Fruit fly (Drosophila melanogaster) whole organism, embryonic: ENCODE measurements around the gene Ada1-1.
A peak's percentile ranks its signal among the peaks of the same experiment; 100 is the strongest.

Experiments
- CG10959 ChIP-seq: fragments of 200-800 bp; sonication (Bioruptor generic); IDR thresholded peaks from 2 replicates; pipeline ENCODE4 v1.3.6; 2022; ENCODE audit warnings: missing biosample characterization, missing genetic modification characterization
- CG13123 ChIP-seq: fragments of 200-800 bp; sonication (Bioruptor generic); optimal IDR thresholded peaks from 2 replicates; lab custom pipeline; 2016; ENCODE audit warnings: missing biosample characterization, missing genetic modification characterization
- CG13775 ChIP-seq: fragments of 200-800 bp; sonication (Bioruptor generic); optimal IDR thresholded peaks from 3 replicates; lab custom pipeline; 2017; ENCODE audit warnings: missing biosample characterization, mild to moderate bottlenecking, missing genetic modification characterization
- CG14441 ChIP-seq: fragments of 200-800 bp; sonication (Bioruptor generic); IDR thresholded peaks from 2 replicates; pipeline ENCODE4 v1.3.6; 2022; ENCODE audit warnings: missing biosample characterization, missing genetic modification characterization
- CG1602 ChIP-seq: fragments of 200-800 bp; sonication (Bioruptor generic); optimal IDR thresholded peaks from 3 replicates; lab custom pipeline; 2016; ENCODE audit warnings: missing biosample characterization, missing genetic modification characterization
- CG17612 ChIP-seq: fragments of 200-800 bp; sonication (Bioruptor generic); IDR thresholded peaks from 2 replicates; pipeline ENCODE4 v1.3.6; 2022; ENCODE audit warnings: missing biosample characterization, missing genetic modification characterization
- CG18764 ChIP-seq: fragments of 200-800 bp; sonication (Bioruptor generic); optimal IDR thresholded peaks from 3 replicates; lab custom pipeline; 2016; ENCODE audit warnings: missing biosample characterization, missing genetic modification characterization
- CG2116 ChIP-seq: fragments of 200-800 bp; sonication (Bioruptor generic); optimal IDR thresholded peaks from 3 replicates; lab custom pipeline; 2018; ENCODE audit warnings: missing biosample characterization, mild to moderate bottlenecking, missing genetic modification characterization
- CG2889 ChIP-seq: fragments of 200-800 bp; sonication (Bioruptor generic); IDR thresholded peaks from 3 replicates; pipeline ENCODE4 v1.3.6; 2022; ENCODE audit warnings: missing biosample characterization, missing genetic modification characterization
- CG6854 ChIP-seq: fragments of 200-800 bp; sonication (Bioruptor generic); optimal IDR thresholded peaks from 3 replicates; lab custom pipeline; 2017; ENCODE audit warnings: missing biosample characterization, mild to moderate bottlenecking, missing genetic modification characterization
- CG7786 ChIP-seq: fragments of 200-800 bp; sonication (Bioruptor generic); optimal IDR thresholded peaks from 2 replicates; lab custom pipeline; 2016; ENCODE audit warnings: missing biosample characterization, missing genetic modification characterization
- CG7963 ChIP-seq: fragments of 200-800 bp; sonication (Bioruptor generic); IDR thresholded peaks from 3 replicates; pipeline ENCODE4 v1.3.6; 2022; ENCODE audit warnings: missing biosample characterization, missing genetic modification characterization; ENCODE audit not compliant: partially characterized antibody
- CG7987 ChIP-seq: fragments of 200-800 bp; sonication (Bioruptor generic); optimal IDR thresholded peaks from 2 replicates; lab custom pipeline; 2018; ENCODE audit warnings: missing biosample characterization, mild to moderate bottlenecking, missing genetic modification characterization, moderate library complexity
- CG8478 ChIP-seq: fragments of >200 bp; optimal IDR thresholded peaks from 2 replicates; lab custom pipeline; 2018
- Deaf1 ChIP-seq: fragments of 200-800 bp; optimal IDR thresholded peaks from 3 replicates; lab custom pipeline; 2019; ENCODE audit warnings: missing biosample characterization, mild to moderate bottlenecking, missing genetic modification characterization, moderate library complexity
- Ets97D ChIP-seq: fragments of 200-800 bp; sonication (Bioruptor generic); optimal IDR thresholded peaks from 3 replicates; lab custom pipeline; 2016; ENCODE audit warnings: missing biosample characterization, missing genetic modification characterization
- Fer3 ChIP-seq: fragments of 200-800 bp; sonication (Bioruptor generic); optimal IDR thresholded peaks from 2 replicates; lab custom pipeline; 2018; ENCODE audit warnings: missing biosample characterization, mild to moderate bottlenecking, missing genetic modification characterization, moderate library complexity
- Gsc ChIP-seq: fragments of 200-800 bp; sonication (Bioruptor generic); IDR thresholded peaks from 2 replicates; pipeline ENCODE4 v1.3.6; 2022; ENCODE audit warnings: missing biosample characterization, missing genetic modification characterization
- Hey ChIP-seq: fragments of 200-800 bp; sonication (Bioruptor generic); optimal IDR thresholded peaks from 3 replicates; lab custom pipeline; 2018; ENCODE audit warnings: missing biosample characterization, mild to moderate bottlenecking, missing genetic modification characterization
- Hr3 ChIP-seq: fragments of 200-800 bp; sonication (Bioruptor generic); optimal IDR thresholded peaks from 3 replicates; lab custom pipeline; 2016; ENCODE audit warnings: missing biosample characterization, missing genetic modification characterization
- Hr78 ChIP-seq, 2 experiments: fragments of 200-800 bp in 1 of 2; fragments of >200 bp in 1 of 2; sonication (Bioruptor generic) in 1 of 2; optimal IDR thresholded peaks; 2 replicates each; lab custom pipeline; 2017 to 2019; ENCODE audit warnings: missing biosample characterization in 2 of 2, missing genetic modification characterization in 2 of 2, mild to moderate bottlenecking in 1 of 2, moderate library complexity in 1 of 2
- Lhr ChIP-seq: fragments of 200-800 bp; sonication (Bioruptor generic); optimal IDR thresholded peaks from 3 replicates; lab custom pipeline; 2017; ENCODE audit warnings: mild to moderate bottlenecking, missing biosample characterization, missing genetic modification reagents, missing genetic modification characterization
- Mrtf ChIP-seq: fragments of 200-800 bp; sonication (Bioruptor generic); IDR thresholded peaks from 3 replicates; pipeline ENCODE4 v1.3.6; 2022; ENCODE audit warnings: missing biosample characterization, missing genetic modification characterization
- NK7.1 ChIP-seq: fragments of 200-800 bp; sonication (Bioruptor generic); optimal IDR thresholded peaks from 3 replicates; lab custom pipeline; 2016; ENCODE audit warnings: missing biosample characterization, missing genetic modification characterization
- NfI ChIP-seq: fragments of 200-800 bp; sonication (Bioruptor generic); optimal IDR thresholded peaks from 3 replicates; lab custom pipeline; 2018; ENCODE audit warnings: missing biosample characterization, mild to moderate bottlenecking, missing genetic modification characterization, moderate library complexity
- Optix ChIP-seq: fragments of 200-800 bp; sonication (Bioruptor generic); IDR thresholded peaks from 3 replicates; pipeline ENCODE4 v1.3.6; 2022; ENCODE audit warnings: missing biosample characterization, missing genetic modification characterization
- Ptx1 ChIP-seq: fragments of 200-800 bp; sonication (Bioruptor generic); IDR thresholded peaks from 2 replicates; pipeline ENCODE4 v1.3.6; 2022; ENCODE audit warnings: missing biosample characterization, missing genetic modification characterization
- Stat92E ChIP-seq, 3 experiments: fragments of >200 bp in 2 of 3; fragments of 200-800 bp in 1 of 3; sonication (Bioruptor generic) in 1 of 3; optimal IDR thresholded peaks; 2 replicates each; lab custom pipeline; 2017 to 2019; ENCODE audit warnings: missing biosample characterization in 3 of 3, missing genetic modification characterization in 3 of 3, mild to moderate bottlenecking in 1 of 3, moderate library complexity in 1 of 3
- TFAM ChIP-seq: fragments of 200-800 bp; sonication (Bioruptor generic); optimal IDR thresholded peaks from 2 replicates; lab custom pipeline; 2017; ENCODE audit warnings: missing biosample characterization, missing genetic modification characterization, inconsistent platforms
- bsh ChIP-seq, 2 experiments: fragments of 200-800 bp; sonication (Bioruptor generic); optimal IDR thresholded peaks; 2 replicates each; lab custom pipeline; 2017 to 2018; ENCODE audit warnings: mild to moderate bottlenecking in 2 of 2, missing biosample characterization in 2 of 2, missing genetic modification characterization in 2 of 2, moderate library complexity in 1 of 2
- cg ChIP-seq: fragments of 200-800 bp; sonication (Bioruptor generic); optimal IDR thresholded peaks from 3 replicates; lab custom pipeline; 2019; ENCODE audit warnings: missing biosample characterization, mild to moderate bottlenecking, missing genetic modification characterization, moderate library complexity
- cwo ChIP-seq: fragments of 200-800 bp; sonication (Bioruptor generic); optimal IDR thresholded peaks from 3 replicates; lab custom pipeline; 2017; ENCODE audit warnings: missing biosample characterization, missing genetic modification characterization, mild to moderate bottlenecking, moderate library complexity, missing genetic modification reagents
- danr ChIP-seq: fragments of 200-800 bp; sonication (Bioruptor generic); IDR thresholded peaks from 2 replicates; pipeline ENCODE4 v1.3.6; 2022; ENCODE audit warnings: missing biosample characterization, missing genetic modification characterization
- dati ChIP-seq: fragments of 200-800 bp; sonication (Bioruptor generic); IDR thresholded peaks from 2 replicates; pipeline ENCODE4 v1.3.6; 2022; ENCODE audit warnings: missing biosample characterization, missing genetic modification characterization
- disco-r ChIP-seq: fragments of 200-800 bp; sonication (Bioruptor generic); optimal IDR thresholded peaks from 2 replicates; lab custom pipeline; 2016; ENCODE audit warnings: missing biosample characterization, missing genetic modification characterization
- gfzf ChIP-seq: fragments of 200-800 bp; sonication (Bioruptor generic); optimal IDR thresholded peaks from 2 replicates; lab custom pipeline; 2016; ENCODE audit warnings: missing biosample characterization, mild to moderate bottlenecking, missing genetic modification characterization, moderate library complexity
- knrl ChIP-seq: fragments of 200-800 bp; sonication (Bioruptor generic); IDR thresholded peaks from 3 replicates; pipeline ENCODE4 v1.3.6; 2022; ENCODE audit warnings: missing biosample characterization, missing genetic modification characterization; ENCODE audit not compliant: partially characterized antibody
- mam ChIP-seq: fragments of 200-800 bp; sonication (Bioruptor generic); optimal IDR thresholded peaks from 3 replicates; lab custom pipeline; 2016; ENCODE audit warnings: missing biosample characterization, missing genetic modification characterization
- nerfin-1 ChIP-seq: fragments of 200-800 bp; sonication (Bioruptor generic); optimal IDR thresholded peaks from 3 replicates; lab custom pipeline; 2019; ENCODE audit warnings: missing biosample characterization, mild to moderate bottlenecking, missing genetic modification characterization, moderate library complexity
- oc ChIP-seq: fragments of 200-800 bp; sonication (Bioruptor generic); optimal IDR thresholded peaks from 2 replicates; lab custom pipeline; 2018; ENCODE audit warnings: missing biosample characterization, mild to moderate bottlenecking, missing genetic modification characterization, moderate library complexity
- p53 ChIP-seq: fragments of 200-800 bp; sonication (Bioruptor generic); optimal IDR thresholded peaks from 2 replicates; lab custom pipeline; 2016; ENCODE audit warnings: missing biosample characterization, missing genetic modification characterization
- pros ChIP-seq: fragments of 200-800 bp; sonication (Bioruptor generic); optimal IDR thresholded peaks from 3 replicates; lab custom pipeline; 2019; ENCODE audit warnings: missing biosample characterization, mild to moderate bottlenecking, missing genetic modification characterization, moderate library complexity
- ro ChIP-seq: fragments of 200-800 bp; sonication (Bioruptor generic); IDR thresholded peaks from 2 replicates; pipeline ENCODE4 v1.3.6; 2022; ENCODE audit warnings: missing biosample characterization, missing genetic modification characterization
- sc ChIP-seq, 3 experiments: fragments of >200 bp in 2 of 3; fragments of 200-800 bp in 1 of 3; sonication (Bioruptor generic) in 1 of 3; optimal IDR thresholded peaks; 2 replicates in 2 of 3; 3 replicates in 1 of 3; lab custom pipeline; 2017; ENCODE audit warnings: mild to moderate bottlenecking in 1 of 3, missing biosample characterization in 1 of 3, missing genetic modification characterization in 1 of 3, missing genetic modification reagents in 1 of 3
- scrt ChIP-seq: fragments of 200-800 bp; sonication (Bioruptor generic); optimal IDR thresholded peaks from 2 replicates; lab custom pipeline; 2018; ENCODE audit warnings: missing biosample characterization, mild to moderate bottlenecking, missing genetic modification characterization, moderate library complexity
- tll ChIP-seq, 2 experiments: fragments of 200-800 bp in 1 of 2; fragments of >200 bp in 1 of 2; sonication (Bioruptor generic) in 1 of 2; optimal IDR thresholded peaks; 2 replicates each; lab custom pipeline; 2017 to 2019; ENCODE audit warnings: missing biosample characterization in 2 of 2, missing genetic modification characterization in 2 of 2, mild to moderate bottlenecking in 1 of 2, moderate library complexity in 1 of 2
- usp ChIP-seq: fragments of >200 bp; optimal IDR thresholded peaks from 2 replicates; lab custom pipeline; 2017; ENCODE audit warnings: missing biosample characterization, missing genetic modification characterization
- wdn ChIP-seq: fragments of 200-800 bp; sonication (Bioruptor generic); IDR thresholded peaks from 2 replicates; pipeline ENCODE4 v1.3.6; 2022; ENCODE audit warnings: missing biosample characterization, missing genetic modification characterization
- yki ChIP-seq: fragments of >200 bp; optimal IDR thresholded peaks from 3 replicates; lab custom pipeline; 2018

Ada1-1 gene

DNA sequence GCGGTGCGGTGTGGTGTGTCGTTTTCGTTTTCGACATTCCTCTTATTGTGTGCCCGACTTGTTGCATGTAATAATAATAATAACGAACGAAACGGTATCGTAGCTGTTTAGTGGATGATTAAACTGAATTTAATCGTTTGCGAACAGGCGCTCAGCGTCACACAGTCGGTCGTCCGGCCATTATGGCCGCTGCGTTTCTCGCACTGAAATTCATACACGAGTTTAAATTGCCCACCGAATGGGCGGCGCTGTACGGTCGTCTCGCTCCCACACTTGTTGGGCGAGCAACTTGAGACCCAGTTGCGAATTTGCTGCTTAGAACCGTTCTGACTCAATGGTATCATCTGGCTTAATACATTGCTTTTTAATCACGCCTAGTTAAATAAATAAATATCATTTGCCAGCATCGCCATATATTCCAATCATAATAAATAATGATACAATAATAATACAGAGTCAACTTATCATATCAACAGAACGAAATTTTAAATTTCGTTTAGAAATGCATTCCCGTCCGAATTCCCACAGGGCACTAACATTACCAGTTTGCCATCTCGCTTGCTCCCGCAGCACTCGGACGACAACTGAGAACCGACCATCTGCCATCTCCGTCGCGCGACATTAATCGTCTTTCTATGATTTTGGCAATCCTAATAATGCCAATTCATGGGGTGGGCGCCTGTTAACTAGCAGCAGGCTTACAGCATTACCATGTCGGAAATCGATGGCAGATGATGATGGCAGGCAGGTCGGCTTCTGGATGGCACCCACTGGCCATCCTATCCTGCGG lies 14.5 kb downstream of the Ada1-1 start (continued):
- TF ChIP-seq NfI (GFP tag; lab: Kevin White, UChicago) (peak; percentile 95), Hr3 (GFP tag; lab: Kevin White, UChicago) (peak; percentile 88), Mrtf (GFP tag; lab: Robert Waterston, UW) (no peak), CG2116 (GFP tag; lab: Kevin White, UChicago) (peak; percentile 51), CG8478 (peak; percentile 92), CG7963 (GFP tag; lab: Robert Waterston, UW) (no peak), wdn (GFP tag; lab: Robert Waterston, UW) (no peak), Ptx1 (no peak), CG7987 (GFP tag; lab: Kevin White, UChicago) (peak; percentile 30), Stat92E (GFP tag; optimal IDR thresholded peaks at IDR 0.05; lab: Kevin White, UChicago) (no peak), Deaf1 (peak; percentile 61), scrt (GFP tag; lab: Kevin White, UChicago) (no peak), CG7786 (GFP tag; lab: Kevin White, UChicago) (peak; percentile 66), TFAM (GFP tag; lab: Kevin White, UChicago) (peak; percentile 8), disco-r (GFP tag; lab: Kevin White, UChicago) (peak; percentile 62), CG14441 (GFP tag; lab: Robert Waterston, UW) (no peak), dati (GFP tag; lab: Robert Waterston, UW) (no peak), yki (no peak), CG2889 (GFP tag; lab: Robert Waterston, UW) (no peak), tll (GFP tag; optimal IDR thresholded peaks at IDR 0.05; lab: Kevin White, UChicago) (peak in 1 of 2 experiments; percentile 91), oc (tag; lab: Kevin White, UChicago) (no peak), gfzf (GFP tag; lab: Kevin White, UChicago) (no peak), NK7.1 (peak; percentile 31), ro (GFP tag; lab: Robert Waterston, UW) (no peak), p53 (no peak), danr (GFP tag; lab: Robert Waterston, UW) (no peak), bsh (GFP tag; optimal IDR thresholded peaks at IDR 0.05; lab: Kevin White, UChicago) (peak; percentile 55 to 90), sc (optimal IDR thresholded peaks at IDR 0.05; lab: Kevin White, UChicago) (no peak), sc (GFP tag; optimal IDR thresholded peaks at IDR 0.05; lab: Kevin White, UChicago) (peak; percentile 75), Ets97D (no peak), pros (GFP tag; lab: Kevin White, UChicago) (no peak), Hr78 (GFP tag; optimal IDR thresholded peaks at IDR 0.05; lab: Kevin White, UChicago) (no peak), Lhr (GFP tag; lab: Kevin White, UChicago) (no peak), CG10959 (GFP tag; lab: Robert Waterston, UW) (no peak), Gsc (GFP tag; lab: Robert Waterston, UW) (no peak), usp (GFP tag; lab: Kevin White, UChicago) (no peak), CG1602 (GFP tag; lab: Kevin White, UChicago) (peak; percentile 90), Hey (peak; percentile 66), knrl (GFP tag; lab: Robert Waterston, UW) (no peak), Optix (GFP tag; lab: Robert Waterston, UW) (no peak), cg (GFP tag; lab: Kevin White, UChicago) (no peak), cwo (GFP tag; lab: Kevin White, UChicago) (peak; percentile 88), CG6854 (GFP tag; lab: Kevin White, UChicago) (peak; percentile 90), Fer3 (tag; lab: Kevin White, UChicago) (peak; percentile 94), CG13123 (peak; percentile 85), CG17612 (no peak), nerfin-1 (tag; lab: Kevin White, UChicago) (peak; percentile 42), CG18764 (peak; percentile 80), CG13775 (peak; percentile 87), mam (GFP tag; lab: Kevin White, UChicago) (peak; percentile 81)
